Worm (Caenorhabditis elegans): Measurements from ENCODE around the gene zhit-2.

The zhit-2 gene

ce11 chrIII:4280215-4281173 lies 36.3 kb upstream of the zhit-2 start, which contains the start of gene sup-26:
Gene sup-26, minus strand, starts transcription at chrIII:4280224.
- TF ChIP-seq tab-1 (GFP tag; IDR thresholded peaks at IDR 0.05) (peak; percentile 15; the same call in 1 of the 2 replicates), ref-1 (GFP tag; conservative IDR thresholded peaks at IDR 0.05) (no peak), flt-1 (GFP tag; IDR thresholded peaks at IDR 0.05) (peak; percentile 47; the same call in 1 of the 2 replicates), klf-2 (GFP tag; conservative IDR thresholded peaks at IDR 0.05) (0 out of 2 replicates have a peak, but pooled peaks have one; percentile 38), ztf-23 (GFP tag; IDR thresholded peaks at IDR 0.05) (peak; percentile 26; the same call in 1 of the 2 replicates), T22C8.4 (GFP tag; IDR thresholded peaks at IDR 0.05) (no peak)

- TF ChIP-seq flt-1 (GFP tag; IDR thresholded peaks at IDR 0.05) (0 out of 2 replicates have a peak, but pooled peaks have one; percentile 45), cog-1 (tag; optimal IDR thresholded peaks at IDR 0.05) (no peak)
Measured at ce11 chrIII:4278203-4278602, 34.0 kb upstream of the zhit-2 start.

ce11 chrIII:4277762-4278161 lies 33.6 kb upstream of the zhit-2 start:
- TF ChIP-seq med-1 (GFP tag; optimal IDR thresholded peaks at IDR 0.05; ENCODE audit: insufficient read depth) = no peak
- no peak for TF ChIP-seq cog-1 (tag; optimal IDR thresholded peaks at IDR 0.05)
- TF ChIP-seq T22C8.4 (GFP tag; IDR thresholded peaks at IDR 0.05) = no peak
- TF ChIP-seq ref-1 (GFP tag; conservative IDR thresholded peaks at IDR 0.05) = no peak

- TF ChIP-seq ref-1 (GFP tag; conservative IDR thresholded peaks at IDR 0.05) (no peak), T22C8.4 (GFP tag; IDR thresholded peaks at IDR 0.05) (no peak), cog-1 (tag; optimal IDR thresholded peaks at IDR 0.05) (no peak), med-1 (GFP tag; optimal IDR thresholded peaks at IDR 0.05; ENCODE audit: insufficient read depth) (no peak), flt-1 (GFP tag; IDR thresholded peaks at IDR 0.05) (no peak; the same call in 1 of the 2 replicates), ztf-23 (GFP tag; IDR thresholded peaks at IDR 0.05) (no peak), ztf-29 (GFP tag; IDR thresholded peaks at IDR 0.05) (no peak), klf-2 (GFP tag; conservative IDR thresholded peaks at IDR 0.05) (no peak), tab-1 (GFP tag; IDR thresholded peaks at IDR 0.05) (no peak)
Measured at ce11 chrIII:4276277-4276676, 32.1 kb upstream of the zhit-2 start.

ce11 chrIII:4275704-4276103 lies 31.5 kb upstream of the zhit-2 start:
- no peak for TF ChIP-seq cog-1 (tag; optimal IDR thresholded peaks at IDR 0.05)
- TF ChIP-seq flt-1 (GFP tag; IDR thresholded peaks at IDR 0.05) = peak; percentile 9; the same call in 1 of the 2 replicates

ce11 chrIII:4274524-4274923 lies 30.3 kb upstream of the zhit-2 start:
- TF ChIP-seq flt-1 (GFP tag; IDR thresholded peaks at IDR 0.05) = no peak
- no peak for TF ChIP-seq cog-1 (tag; optimal IDR thresholded peaks at IDR 0.05)
- no peak for TF ChIP-seq ztf-23 (GFP tag; IDR thresholded peaks at IDR 0.05)
- no peak for TF ChIP-seq ref-1 (GFP tag; conservative IDR thresholded peaks at IDR 0.05)
- no peak for TF ChIP-seq med-1 (GFP tag; optimal IDR thresholded peaks at IDR 0.05; ENCODE audit: insufficient read depth)
- no peak for TF ChIP-seq ztf-29 (GFP tag; IDR thresholded peaks at IDR 0.05)
- no peak for TF ChIP-seq tab-1 (GFP tag; IDR thresholded peaks at IDR 0.05)
- TF ChIP-seq klf-2 (GFP tag; conservative IDR thresholded peaks at IDR 0.05) = no peak
- no peak for TF ChIP-seq T22C8.4 (GFP tag; IDR thresholded peaks at IDR 0.05)

ce11 chrIII:4272864-4273263 lies 28.7 kb upstream of the zhit-2 start:
- no peak for TF ChIP-seq tab-1 (GFP tag; IDR thresholded peaks at IDR 0.05)
- no peak for TF ChIP-seq med-1 (GFP tag; optimal IDR thresholded peaks at IDR 0.05; ENCODE audit: insufficient read depth)
- TF ChIP-seq cog-1 (tag; optimal IDR thresholded peaks at IDR 0.05) = no peak
- no peak for TF ChIP-seq flt-1 (GFP tag; IDR thresholded peaks at IDR 0.05)
- no peak for TF ChIP-seq ref-1 (GFP tag; conservative IDR thresholded peaks at IDR 0.05)
- TF ChIP-seq T22C8.4 (GFP tag; IDR thresholded peaks at IDR 0.05) = no peak
- no peak for TF ChIP-seq ztf-29 (GFP tag; IDR thresholded peaks at IDR 0.05)
- no peak for TF ChIP-seq ztf-23 (GFP tag; IDR thresholded peaks at IDR 0.05)
- no peak for TF ChIP-seq klf-2 (GFP tag; conservative IDR thresholded peaks at IDR 0.05)

- TF ChIP-seq T22C8.4 (GFP tag; IDR thresholded peaks at IDR 0.05) = no peak
- TF ChIP-seq cog-1 (tag; optimal IDR thresholded peaks at IDR 0.05) = no peak
- no peak for TF ChIP-seq flt-1 (GFP tag; IDR thresholded peaks at IDR 0.05)
- no peak for TF ChIP-seq ztf-23 (GFP tag; IDR thresholded peaks at IDR 0.05)
- no peak for TF ChIP-seq ref-1 (GFP tag; conservative IDR thresholded peaks at IDR 0.05)
- no peak for TF ChIP-seq tab-1 (GFP tag; IDR thresholded peaks at IDR 0.05)
- TF ChIP-seq med-1 (GFP tag; optimal IDR thresholded peaks at IDR 0.05; ENCODE audit: insufficient read depth) = no peak
Measured at ce11 chrIII:4271059-4271458, 26.9 kb upstream of the zhit-2 start.

ce11 chrIII:4269220-4269935 lies 25.2 kb upstream of the zhit-2 start, which contains the start of the genes sftb-1 and R10E4.1:
Gene sftb-1, minus strand, starts transcription at chrIII:4269270.
Gene R10E4.1, plus strand, starts transcription at chrIII:4269743.
- TF ChIP-seq ztf-23 (GFP tag; IDR thresholded peaks at IDR 0.05) = peak; percentile 17; the same call in 1 of the 2 replicates
- no peak for TF ChIP-seq klf-2 (GFP tag; conservative IDR thresholded peaks at IDR 0.05)
- no peak for TF ChIP-seq cog-1 (tag; optimal IDR thresholded peaks at IDR 0.05)

- TF ChIP-seq ztf-23 (GFP tag; IDR thresholded peaks at IDR 0.05) = no peak
- no peak for TF ChIP-seq klf-2 (GFP tag; conservative IDR thresholded peaks at IDR 0.05)
- TF ChIP-seq flt-1 (GFP tag; IDR thresholded peaks at IDR 0.05) = no peak
- TF ChIP-seq tab-1 (GFP tag; IDR thresholded peaks at IDR 0.05) = no peak
- no peak for TF ChIP-seq ztf-29 (GFP tag; IDR thresholded peaks at IDR 0.05)
- no peak for TF ChIP-seq cog-1 (tag; optimal IDR thresholded peaks at IDR 0.05)
- no peak for TF ChIP-seq med-1 (GFP tag; optimal IDR thresholded peaks at IDR 0.05; ENCODE audit: insufficient read depth)
- TF ChIP-seq T22C8.4 (GFP tag; IDR thresholded peaks at IDR 0.05) = no peak
- TF ChIP-seq ref-1 (GFP tag; conservative IDR thresholded peaks at IDR 0.05) = no peak
Measured at ce11 chrIII:4265892-4266291, 21.7 kb upstream of the zhit-2 start.

Measured in whole organism, midembryonic.